Fruit fly (Drosophila melanogaster): ENCODE results near the gene Reg-2.
A peak's percentile ranks its signal among the peaks of the same experiment; 100 is the strongest.

- no peak for TF ChIP-seq kay (GFP tag; ENCODE audit: borderline replicate concordance)
- TF ChIP-seq toe (GFP tag; optimal IDR thresholded peaks at IDR 0.05): no peak
- TF ChIP-seq bab1 (GFP tag; optimal IDR thresholded peaks at IDR 0.05): peak; percentile 18
- TF ChIP-seq tj (GFP tag; optimal IDR thresholded peaks at IDR 0.05): no peak
- no peak for TF ChIP-seq cic (GFP tag; optimal IDR thresholded peaks at IDR 0.05)
- TF ChIP-seq Hr96 (GFP tag; optimal IDR thresholded peaks at IDR 0.05): no peak
- TF ChIP-seq CG5204 (GFP tag; optimal IDR thresholded peaks at IDR 0.05): no peak
- no peak for TF ChIP-seq cnc (optimal IDR thresholded peaks at IDR 0.05)
- TF ChIP-seq Crg-1 (GFP tag; optimal IDR thresholded peaks at IDR 0.05): no peak
- TF ChIP-seq pad (GFP tag; optimal IDR thresholded peaks at IDR 0.05): no peak
- TF ChIP-seq CG11617 (GFP tag; optimal IDR thresholded peaks at IDR 0.05): no peak
- no peak for TF ChIP-seq CG7101 (tag; optimal IDR thresholded peaks at IDR 0.05)
These were observed 51.0 kb downstream of the Reg-2 start for dm6 chr3L:555326-555725.
